Worm (Caenorhabditis elegans): Measurements from ENCODE around the gene C35D10.8.

- no peak for TF ChIP-seq T22C8.4 (GFP tag; IDR thresholded peaks at IDR 0.05)
- TF ChIP-seq ref-1 (GFP tag; conservative IDR thresholded peaks at IDR 0.05): no peak
- TF ChIP-seq cog-1 (tag; optimal IDR thresholded peaks at IDR 0.05): no peak
- no peak for TF ChIP-seq flt-1 (GFP tag; IDR thresholded peaks at IDR 0.05)
- TF ChIP-seq tab-1 (GFP tag; IDR thresholded peaks at IDR 0.05): no peak
- TF ChIP-seq ztf-23 (GFP tag; IDR thresholded peaks at IDR 0.05): no peak
- no peak for TF ChIP-seq klf-2 (GFP tag; conservative IDR thresholded peaks at IDR 0.05)
- TF ChIP-seq med-1 (GFP tag; optimal IDR thresholded peaks at IDR 0.05; ENCODE audit: insufficient read depth): no peak
These were observed 36.0 kb downstream of the C35D10.8 start, which contains the start of gene F26F4.5 for ce11 chrIII:4890997-4891396.

Data from whole organism, midembryonic.